Fruit fly (Drosophila melanogaster): ENCODE measurements around the gene stumps.

The stumps gene

dm6 chr3R:14624088-14624619, 47.1 kb downstream of the stumps start (continued):
- TF ChIP-seq CG6163 (GFP tag; IDR thresholded peaks at IDR 0.05) (peak; percentile 74; the same call in 2 of the 3 replicates), CG9139 (GFP tag; optimal IDR thresholded peaks at IDR 0.05) (peak; percentile 71), fkh (GFP tag; optimal IDR thresholded peaks at IDR 0.05) (no peak), CG11762 (GFP tag; optimal IDR thresholded peaks at IDR 0.05; ENCODE audit: insufficient read depth) (peak; percentile 69), acj6 (GFP tag; optimal IDR thresholded peaks at IDR 0.05) (peak; percentile 89), Sox14 (GFP tag; optimal IDR thresholded peaks at IDR 0.05) (peak; percentile 92), pdm3 (GFP tag; optimal IDR thresholded peaks at IDR 0.05) (peak; percentile 91), salr (GFP tag; optimal IDR thresholded peaks at IDR 0.05) (peak; percentile 78 to 81), CG15336 (GFP tag; IDR thresholded peaks at IDR 0.05) (peak; percentile 87), CG6276 (GFP tag; optimal IDR thresholded peaks at IDR 0.05) (peak; percentile 84), ss (GFP tag; optimal IDR thresholded peaks at IDR 0.05) (peak; percentile 84 to 90), CG11902 (GFP tag; optimal IDR thresholded peaks at IDR 0.05) (peak; percentile 66), fd85E (GFP tag; optimal IDR thresholded peaks at IDR 0.05) (peak; percentile 50), Sox15 (GFP tag; optimal IDR thresholded peaks at IDR 0.05) (peak; percentile 73), Hr39 (GFP tag; optimal IDR thresholded peaks at IDR 0.05) (peak; percentile 80), CG6792 (GFP tag; optimal IDR thresholded peaks at IDR 0.05) (peak; percentile 81), topi (GFP tag; optimal IDR thresholded peaks at IDR 0.05) (peak; percentile 85), Eip93F (GFP tag; optimal IDR thresholded peaks at IDR 0.05) (no peak)

dm6 chr3R:14624671-14625070, 47.7 kb downstream of the stumps start:
- TF ChIP-seq Gug (GFP tag; IDR thresholded peaks at IDR 0.05), result no peak
- TF ChIP-seq CG8119 (GFP tag; IDR thresholded peaks at IDR 0.05), result no peak
- TF ChIP-seq CG6854 (GFP tag; optimal IDR thresholded peaks at IDR 0.05), result no peak
- no peak for TF ChIP-seq svp (GFP tag)
- no peak for TF ChIP-seq dac (GFP tag; optimal IDR thresholded peaks at IDR 0.05)
- peak; percentile 51 for TF ChIP-seq Eip78C (GFP tag)
- no peak for TF ChIP-seq CG11902 (GFP tag; optimal IDR thresholded peaks at IDR 0.05)
- no peak for TF ChIP-seq CG8319 (GFP tag; optimal IDR thresholded peaks at IDR 0.05)
- TF ChIP-seq CG32006 (GFP tag; optimal IDR thresholded peaks at IDR 0.05), result peak; percentile 34
- TF ChIP-seq fkh (GFP tag; optimal IDR thresholded peaks at IDR 0.05), result no peak
- TF ChIP-seq Eip93F (GFP tag; optimal IDR thresholded peaks at IDR 0.05), result peak; percentile 5
- TF ChIP-seq Sox14 (GFP tag; optimal IDR thresholded peaks at IDR 0.05), result no peak
- TF ChIP-seq CG16779 (tag; optimal IDR thresholded peaks at IDR 0.05), result no peak
- TF ChIP-seq Hr38 (GFP tag; optimal IDR thresholded peaks at IDR 0.05), result no peak
- no peak for TF ChIP-seq eg (GFP tag; IDR thresholded peaks at IDR 0.05)
- no peak for TF ChIP-seq net (GFP tag; optimal IDR thresholded peaks at IDR 0.05)
- TF ChIP-seq CG15336 (GFP tag; IDR thresholded peaks at IDR 0.05), result no peak
- no peak for TF ChIP-seq topi (GFP tag; optimal IDR thresholded peaks at IDR 0.05)
- TF ChIP-seq acj6 (GFP tag; optimal IDR thresholded peaks at IDR 0.05), result no peak
- no peak for TF ChIP-seq Ets21C (GFP tag; optimal IDR thresholded peaks at IDR 0.05)
- TF ChIP-seq CG6163 (GFP tag; IDR thresholded peaks at IDR 0.05), result no peak
- no peak for TF ChIP-seq CG9139 (GFP tag; optimal IDR thresholded peaks at IDR 0.05)
- TF ChIP-seq CG4318 (GFP tag; optimal IDR thresholded peaks at IDR 0.05), result peak; percentile 14
- no peak for TF ChIP-seq lz (GFP tag; optimal IDR thresholded peaks at IDR 0.05)
- TF ChIP-seq esn (GFP tag; optimal IDR thresholded peaks at IDR 0.05), result no peak
- no peak for TF ChIP-seq CG31627 (GFP tag; optimal IDR thresholded peaks at IDR 0.05)
- TF ChIP-seq OdsH (GFP tag; optimal IDR thresholded peaks at IDR 0.05), result no peak
- no peak for TF ChIP-seq Hr39 (GFP tag; optimal IDR thresholded peaks at IDR 0.05)
- TF ChIP-seq CG6808 (GFP tag; optimal IDR thresholded peaks at IDR 0.05), result no peak
- TF ChIP-seq dsx (GFP tag; optimal IDR thresholded peaks at IDR 0.05; ENCODE audit: poor library complexity, severe bottlenecking), result no peak
- no peak for TF ChIP-seq spab (GFP tag; optimal IDR thresholded peaks at IDR 0.05)
- no peak for TF ChIP-seq CG34406 (GFP tag; optimal IDR thresholded peaks at IDR 0.05)
- no peak for TF ChIP-seq CG10669 (GFP tag; optimal IDR thresholded peaks at IDR 0.05)
- TF ChIP-seq Met (GFP tag; optimal IDR thresholded peaks at IDR 0.05), result peak; percentile 2
- TF ChIP-seq Sox15 (GFP tag; optimal IDR thresholded peaks at IDR 0.05), result no peak
- no peak for TF ChIP-seq vri (GFP tag; optimal IDR thresholded peaks at IDR 0.05)
- TF ChIP-seq CG10631 (GFP tag; optimal IDR thresholded peaks at IDR 0.05), result peak; percentile 4

Measured in whole organism, prepupa.